Fruit fly (Drosophila melanogaster): ENCODE data around the gene Icmt.

Gene Icmt

dm6 chr3L:13046758-13047157 is 28.7 kb downstream of the Icmt start, which contains the start of gene CG11279 (continued):
- TF ChIP-seq salm (tag; optimal IDR thresholded peaks at IDR 0.05) (no peak), CG9609 (GFP tag; optimal IDR thresholded peaks at IDR 0.05) (no peak), trem (tag; optimal IDR thresholded peaks at IDR 0.05) (peak; percentile 100), sc (optimal IDR thresholded peaks at IDR 0.05) (no peak), sc (GFP tag; optimal IDR thresholded peaks at IDR 0.05) (no peak), crc (GFP tag; optimal IDR thresholded peaks at IDR 0.05) (no peak), CG12299 (tag; optimal IDR thresholded peaks at IDR 0.05) (no peak), CG11560 (tag; IDR thresholded peaks at IDR 0.05) (no peak), CG31441 (GFP tag; IDR thresholded peaks at IDR 0.05) (no peak), CG15514 (GFP tag; optimal IDR thresholded peaks at IDR 0.05) (peak; percentile 45), tgo (GFP tag; IDR thresholded peaks at IDR 0.05) (no peak), grn (GFP tag; optimal IDR thresholded peaks at IDR 0.05) (no peak), B-H1 (GFP tag; IDR thresholded peaks at IDR 0.05) (no peak), dpn (GFP tag; optimal IDR thresholded peaks at IDR 0.05) (no peak), Dfd (GFP tag; optimal IDR thresholded peaks at IDR 0.05) (no peak), HmgD (GFP tag; optimal IDR thresholded peaks at IDR 0.05) (no peak), toy (GFP tag; IDR thresholded peaks at IDR 0.05) (no peak), CG11504 (tag; optimal IDR thresholded peaks at IDR 0.05) (no peak)

DNA sequence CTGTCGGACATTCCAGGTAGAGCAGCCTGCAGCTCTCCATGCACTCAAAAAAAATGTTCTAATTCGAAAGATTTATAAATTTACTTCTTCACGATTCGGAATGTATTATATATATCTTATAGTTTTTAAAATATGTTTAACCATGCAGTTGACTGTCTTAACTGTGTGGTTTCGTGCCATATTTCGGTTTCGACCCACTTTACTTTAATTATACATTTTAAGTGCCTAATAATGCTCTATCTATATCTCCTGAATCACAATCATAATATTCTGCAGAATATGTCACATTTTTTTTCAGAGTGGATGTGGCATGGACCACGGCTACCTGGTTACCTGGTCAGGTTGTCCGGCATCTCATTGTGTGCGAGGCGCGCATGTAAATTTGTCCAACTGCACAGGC is 31.6 kb downstream of the Icmt start:
- TF ChIP-seq gsb (GFP tag; IDR thresholded peaks at IDR 0.05) = no peak
- no peak for TF ChIP-seq lilli (GFP tag; optimal IDR thresholded peaks at IDR 0.05)
- TF ChIP-seq chinmo (GFP tag; IDR thresholded peaks at IDR 0.05; ENCODE audit: partially characterized antibody) = no peak
- no peak for TF ChIP-seq crp (GFP tag; optimal IDR thresholded peaks at IDR 0.05)
- TF ChIP-seq pnt (GFP tag; optimal IDR thresholded peaks at IDR 0.05) = no peak
- TF ChIP-seq CG43689 (GFP tag; IDR thresholded peaks at IDR 0.05) = no peak
- no peak for TF ChIP-seq HLH4C (GFP tag; IDR thresholded peaks at IDR 0.05; ENCODE audit: partially characterized antibody)
- no peak for TF ChIP-seq CG8359 (GFP tag; optimal IDR thresholded peaks at IDR 0.05; ENCODE audit: borderline replicate concordance)
- no peak for TF ChIP-seq CG33557 (GFP tag; optimal IDR thresholded peaks at IDR 0.05)
- TF ChIP-seq CG10654 (GFP tag; optimal IDR thresholded peaks at IDR 0.05) = no peak
- no peak for TF ChIP-seq Ssrp (tag; optimal IDR thresholded peaks at IDR 0.05)
- TF ChIP-seq Dad (GFP tag; optimal IDR thresholded peaks at IDR 0.05) = no peak
- TF ChIP-seq Fer2 (tag; optimal IDR thresholded peaks at IDR 0.05) = no peak
- no peak for TF ChIP-seq CG30020 (tag; optimal IDR thresholded peaks at IDR 0.05)
- TF ChIP-seq dmrt11E (tag; optimal IDR thresholded peaks at IDR 0.05) = peak; percentile 67
- TF ChIP-seq CG7271 (tag; optimal IDR thresholded peaks at IDR 0.05) = peak; percentile 3
- TF ChIP-seq CG4707 (GFP tag; optimal IDR thresholded peaks at IDR 0.05) = no peak
- TF ChIP-seq CG13296 (GFP tag; optimal IDR thresholded peaks at IDR 0.05) = no peak
- TF ChIP-seq cas (GFP tag; IDR thresholded peaks at IDR 0.05) = no peak
- TF ChIP-seq lmd (GFP tag; IDR thresholded peaks at IDR 0.05) = no peak
- no peak for TF ChIP-seq slbo (GFP tag; IDR thresholded peaks at IDR 0.05)
- no peak for TF ChIP-seq nom (GFP tag; optimal IDR thresholded peaks at IDR 0.05)
- TF ChIP-seq slp2 (GFP tag; optimal IDR thresholded peaks at IDR 0.05) = no peak
- TF ChIP-seq Ada2b (GFP tag; IDR thresholded peaks at IDR 0.05) = no peak
- no peak for TF ChIP-seq CG6654 (GFP tag; optimal IDR thresholded peaks at IDR 0.05)
- TF ChIP-seq trh (GFP tag; optimal IDR thresholded peaks at IDR 0.05) = no peak
- TF ChIP-seq CG32772 (GFP tag; IDR thresholded peaks at IDR 0.05) = peak; percentile 21; the same call in 1 of the 2 replicates
- TF ChIP-seq B-H2 (GFP tag; optimal IDR thresholded peaks at IDR 0.05) = no peak
- peak; percentile 3 for TF ChIP-seq trem (tag; optimal IDR thresholded peaks at IDR 0.05)
- TF ChIP-seq cato (GFP tag; optimal IDR thresholded peaks at IDR 0.05; ENCODE audit: borderline replicate concordance) = no peak
- no peak for TF ChIP-seq Lim3 (GFP tag; IDR thresholded peaks at IDR 0.05)
- TF ChIP-seq wdn (GFP tag; IDR thresholded peaks at IDR 0.05) = no peak
- TF ChIP-seq CG15514 (GFP tag; optimal IDR thresholded peaks at IDR 0.05) = no peak
- TF ChIP-seq CG15479 (GFP tag; optimal IDR thresholded peaks at IDR 0.05) = peak; percentile 89
- TF ChIP-seq zf30C (GFP tag; optimal IDR thresholded peaks at IDR 0.05) = peak; percentile 84

Measured in whole organism, embryonic.